Worm (Caenorhabditis elegans) whole organism, late embryonic: Measurements from ENCODE around the gene srsx-8.

Source experiments
- ceh-34 ChIP-seq: sonication (generic microtip); optimal IDR thresholded peaks from 2 replicates; lab custom pipeline; 2016; ENCODE audit warnings: mild to moderate bottlenecking, missing genetic modification characterization, missing compliant biosample characterization
- ceh-9 ChIP-seq: sonication (generic microtip); optimal IDR thresholded peaks from 2 replicates; lab custom pipeline; 2016; ENCODE audit warnings: mild to moderate bottlenecking, missing genetic modification characterization, inconsistent platforms, missing compliant biosample characterization
- fkh-10 ChIP-seq: fragments of 150-350 bp; optimal IDR thresholded peaks from 2 replicates; lab custom pipeline; 2014; ENCODE audit warnings: missing biosample characterization, missing genetic modification reagents, missing genetic modification characterization
- lim-6 ChIP-seq: sonication (generic microtip); optimal IDR thresholded peaks from 2 replicates; lab custom pipeline; 2016; ENCODE audit warnings: missing genetic modification characterization, missing compliant biosample characterization
- nhr-11 ChIP-seq: fragments of 150-350 bp; optimal IDR thresholded peaks from 2 replicates; lab custom pipeline; 2014; ENCODE audit warnings: missing biosample characterization, missing genetic modification characterization
- pag-3 ChIP-seq: sonication (generic microtip); optimal IDR thresholded peaks from 2 replicates; lab custom pipeline; 2016; ENCODE audit warnings: missing compliant biosample characterization, missing genetic modification characterization, borderline replicate concordance
- pqm-1 ChIP-seq: sonication (generic microtip); optimal IDR thresholded peaks from 2 replicates; lab custom pipeline; 2016; ENCODE audit warnings: missing genetic modification characterization, missing compliant biosample characterization

DNA sequence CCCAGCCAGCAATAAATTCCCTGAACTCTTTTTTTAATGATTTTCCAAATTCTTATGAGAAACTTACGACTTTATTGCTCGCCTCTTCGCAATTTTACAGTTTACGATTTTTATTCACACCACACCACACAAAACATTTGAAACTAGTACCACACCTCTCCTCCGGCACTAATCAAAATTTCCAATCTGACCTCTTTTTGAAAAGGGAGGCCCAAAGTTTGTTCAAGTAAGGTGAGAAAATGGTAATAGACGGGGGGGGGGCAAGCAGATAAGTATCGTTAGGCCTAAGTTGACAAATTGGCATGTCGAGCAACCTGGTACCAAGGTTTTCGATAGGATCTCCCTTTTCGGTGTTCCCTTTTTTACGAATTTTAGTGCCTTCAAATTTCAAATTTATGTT lies 26.9 kb upstream of the srsx-8 start:
- TF ChIP-seq pag-3 (tag; lab: Kevin White, UChicago) (no peak), ceh-9 (no peak), lim-6 (tag; lab: Kevin White, UChicago) (no peak), pqm-1 (tag; lab: Kevin White, UChicago) (no peak), nhr-11 (tag; lab: Kevin White, UChicago) (no peak), fkh-10 (GFP tag; lab: Kevin White, UChicago) (no peak), ceh-34 (no peak)
